Fruit fly (Drosophila melanogaster): Measurements from ENCODE around the gene UQCR-14L.

dm6 chr3R:28340606-28340999 lies 46.8 kb downstream of the UQCR-14L start:
- TF ChIP-seq CG14711 (tag; optimal IDR thresholded peaks at IDR 0.05) (no peak), CG7101 (tag; optimal IDR thresholded peaks at IDR 0.05) (no peak)
